Fruit fly (Drosophila melanogaster): ENCODE measurements around the gene Gyc89Db.

Gyc89Db gene

DNA sequence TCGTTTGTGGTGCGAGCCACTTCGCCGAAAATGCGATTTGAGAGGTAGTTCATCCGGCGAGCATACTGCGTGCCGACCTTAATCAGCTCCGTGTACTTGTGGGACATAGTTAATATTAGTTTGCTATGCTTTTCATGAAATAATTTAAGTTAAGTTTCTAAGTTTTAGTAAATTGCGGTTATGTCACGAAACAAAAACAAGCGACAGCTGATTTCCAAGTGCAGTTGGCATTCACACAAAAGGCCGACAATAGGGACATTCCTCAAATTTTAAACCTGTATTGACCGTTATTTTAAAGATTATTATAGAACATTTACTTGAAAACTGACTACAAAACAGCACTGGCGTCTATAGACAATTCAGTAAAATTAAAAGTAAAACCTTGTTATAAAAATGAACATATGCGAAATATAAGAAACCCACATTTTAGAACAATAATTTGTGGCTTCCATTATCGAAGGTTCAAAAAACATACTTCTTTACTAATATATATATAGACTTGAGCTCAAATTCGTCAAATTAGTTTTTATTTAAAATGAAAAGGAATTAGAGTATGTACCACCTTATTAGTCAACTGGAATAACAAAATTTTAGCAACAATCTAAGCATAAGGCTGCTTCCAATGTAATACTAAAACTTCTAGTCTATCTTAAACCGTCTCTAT lies 40.4 kb upstream of the Gyc89Db start, which contains the start of gene mRpS33:
mRpS33 (minus strand) TSS at position 224 of the 664 bp plus-strand sequence.
- TF ChIP-seq pho (GFP tag; optimal IDR thresholded peaks at IDR 0.05) = no peak
- TF ChIP-seq btn (GFP tag; optimal IDR thresholded peaks at IDR 0.05) = no peak
- peak; percentile 26; the same call in 1 of the 3 replicates for TF ChIP-seq row (GFP tag; IDR thresholded peaks at IDR 0.05)
- TF ChIP-seq bigmax (GFP tag; optimal IDR thresholded peaks at IDR 0.05) = peak; percentile 84
- peak in 1 of 2 experiments; percentile 79 for TF ChIP-seq crp (GFP tag; optimal IDR thresholded peaks at IDR 0.05)
- TF ChIP-seq wek (GFP tag; optimal IDR thresholded peaks at IDR 0.05) = peak; percentile 82
- peak; percentile 21; the same call in 1 of the 2 replicates for TF ChIP-seq CG4360 (GFP tag; IDR thresholded peaks at IDR 0.05)
- 0 out of 3 replicates have a peak, but pooled peaks have one; percentile 12 for TF ChIP-seq CG34422 (GFP tag; IDR thresholded peaks at IDR 0.05)
- peak; percentile 24 for TF ChIP-seq MESR4 (GFP tag; optimal IDR thresholded peaks at IDR 0.05)
- TF ChIP-seq onecut (GFP tag; IDR thresholded peaks at IDR 0.05) = peak; percentile 20; the same call in 1 of the 2 replicates
- peak; percentile 73 for TF ChIP-seq sens (GFP tag)
- TF ChIP-seq CG31441 (GFP tag; IDR thresholded peaks at IDR 0.05) = no peak
- no peak for TF ChIP-seq CG10209 (GFP tag; optimal IDR thresholded peaks at IDR 0.05)
- peak; percentile 14 for TF ChIP-seq pzg (GFP tag; optimal IDR thresholded peaks at IDR 0.05)
- TF ChIP-seq Pdp1 (GFP tag; optimal IDR thresholded peaks at IDR 0.05) = peak in 1 of 2 experiments; percentile 88
- no peak for TF ChIP-seq Mad (GFP tag; optimal IDR thresholded peaks at IDR 0.05)
- TF ChIP-seq CG13287 (GFP tag; IDR thresholded peaks at IDR 0.05; ENCODE audit: partially characterized antibody) = peak; percentile 6; the same call in 1 of the 2 replicates
- no peak for TF ChIP-seq CHES-1-like (GFP tag; optimal IDR thresholded peaks at IDR 0.05)
- peak; percentile 74 for TF ChIP-seq Myb (GFP tag; optimal IDR thresholded peaks at IDR 0.05)
- TF ChIP-seq MBD-R2 (GFP tag; IDR thresholded peaks at IDR 0.05) = peak; percentile 78

DNA sequence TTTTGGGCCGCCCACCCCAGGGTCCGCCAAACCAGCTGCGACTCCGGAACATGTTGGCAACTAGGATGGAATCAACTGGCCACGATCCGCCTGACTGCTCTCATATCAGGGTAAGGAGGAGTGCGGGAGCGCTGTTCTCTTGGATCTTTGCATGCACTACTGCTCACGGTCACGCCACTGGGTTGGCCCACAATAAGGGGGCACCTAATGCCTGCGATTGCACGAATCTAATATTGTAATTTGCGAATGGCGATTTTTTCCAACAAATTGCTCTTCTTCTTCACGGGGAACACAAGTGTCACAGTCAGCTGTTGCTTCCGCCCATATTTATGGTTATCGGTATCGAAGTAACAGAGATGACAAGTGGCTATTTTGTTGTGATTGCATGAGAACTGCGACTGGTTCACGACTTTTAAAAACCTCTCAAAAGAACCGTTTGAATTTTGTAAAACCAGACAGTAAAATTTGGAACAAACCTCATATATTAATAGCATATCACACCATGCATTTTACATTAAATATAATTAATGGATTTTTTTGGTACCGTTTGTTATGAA lies 35.5 kb upstream of the Gyc89Db start, which contains the start of gene ema:
ema (minus strand) TSS at position 295 of the 557 bp plus-strand sequence.
- TF ChIP-seq PHDP (tag; optimal IDR thresholded peaks at IDR 0.05) (peak; percentile 8), pzg (GFP tag; optimal IDR thresholded peaks at IDR 0.05) (peak; percentile 66), CG4424 (GFP tag; optimal IDR thresholded peaks at IDR 0.05) (peak; percentile 6), Bgb (GFP tag; IDR thresholded peaks at IDR 0.05; ENCODE audit: partially characterized antibody) (peak; percentile 24; the same call in 1 of the 2 replicates), ci (GFP tag; IDR thresholded peaks at IDR 0.05) (peak; percentile 17; the same call in 1 of the 3 replicates), Ada2b (GFP tag; IDR thresholded peaks at IDR 0.05) (peak; percentile 13; the same call in 1 of the 2 replicates), CrebB (tag; optimal IDR thresholded peaks at IDR 0.05) (peak; percentile 27), E2f2 (GFP tag; IDR thresholded peaks at IDR 0.05) (peak; percentile 45), CG30403 (GFP tag; optimal IDR thresholded peaks at IDR 0.05) (peak; percentile 48), HmgZ (tag; optimal IDR thresholded peaks at IDR 0.05) (peak; percentile 57), CG2116 (GFP tag; optimal IDR thresholded peaks at IDR 0.05) (peak; percentile 61), CG7271 (tag; optimal IDR thresholded peaks at IDR 0.05) (no peak), CG5245 (GFP tag; optimal IDR thresholded peaks at IDR 0.05) (no peak), amos (GFP tag; IDR thresholded peaks at IDR 0.05; ENCODE audit: partially characterized antibody) (peak; percentile 47; the same call in 1 of the 2 replicates), Ets65A (GFP tag) (peak; percentile 9), rib (GFP tag; IDR thresholded peaks at IDR 0.05) (0 out of 2 replicates have a peak, but pooled peaks have one; percentile 22), Lpt (GFP tag; optimal IDR thresholded peaks at IDR 0.05) (no peak), CG14710 (tag; optimal IDR thresholded peaks at IDR 0.05) (peak; percentile 43), CG34376 (GFP tag; optimal IDR thresholded peaks at IDR 0.05) (peak; percentile 51), CG2120 (GFP tag; optimal IDR thresholded peaks at IDR 0.05) (peak; percentile 62), sna (GFP tag; IDR thresholded peaks at IDR 0.05; ENCODE audit: partially characterized antibody) (0 out of 2 replicates have a peak, but pooled peaks have one; percentile 21), CG7745 (tag; optimal IDR thresholded peaks at IDR 0.05) (no peak), ac (GFP tag; optimal IDR thresholded peaks at IDR 0.05) (no peak), CG10267 (tag; optimal IDR thresholded peaks at IDR 0.05) (peak; percentile 29), Adf1 (GFP tag; IDR thresholded peaks at IDR 0.05) (peak; percentile 20; the same call in 1 of the 2 replicates), Tbp (GFP tag; optimal IDR thresholded peaks at IDR 0.05) (no peak), CG31224 (GFP tag; IDR thresholded peaks at IDR 0.05) (0 out of 2 replicates have a peak, but pooled peaks have one; percentile 12), CG13287 (GFP tag; IDR thresholded peaks at IDR 0.05; ENCODE audit: partially characterized antibody) (peak; percentile 65), fd64A (GFP tag; optimal IDR thresholded peaks at IDR 0.05) (no peak)

Data from whole organism, embryonic.